Fruit fly (Drosophila melanogaster) ovary, adult (tissue): ENCODE results near the gene lab.

ENCODE experiments used
- CG17801 ChIP-seq: fragments of 200-800 bp; optimal IDR thresholded peaks from 2 replicates; lab custom pipeline; 2019; ENCODE audit warnings: missing biosample characterization, mild to moderate bottlenecking, missing genetic modification characterization, moderate library complexity; ENCODE audit not compliant: partially characterized antibody

lab gene

dm6 chr3R:6678480-6678879 lies at the start of gene lab:
Gene lab, minus strand, starts transcription at chr3R:6678590.
- no peak for TF ChIP-seq CG17801

dm6 chr3R:6726119-6726518 lies 47.7 kb upstream of the lab start:
- TF ChIP-seq CG17801 = no peak

dm6 chr3R:6723537-6724171 lies 45.3 kb upstream of the lab start:
- no peak for TF ChIP-seq CG17801

dm6 chr3R:6708858-6709257 lies 30.5 kb upstream of the lab start:
- no peak for TF ChIP-seq CG17801

- TF ChIP-seq CG17801 = no peak
These were observed 27.9 kb upstream of the lab start for dm6 chr3R:6706327-6706726.

dm6 chr3R:6703784-6704183 lies 25.4 kb upstream of the lab start, which contains the start of gene Ccp84Aa:
Gene Ccp84Aa, plus strand, starts transcription at chr3R:6704084.
- no peak for TF ChIP-seq CG17801

dm6 chr3R:6702777-6703176 lies 24.4 kb upstream of the lab start, which contains the start of gene Ccp84Ab:
Gene Ccp84Ab, minus strand, starts transcription at chr3R:6702877.
- no peak for TF ChIP-seq CG17801

dm6 chr3R:6696221-6696749 lies 17.9 kb upstream of the lab start, which contains the start of gene Ccp84Ac:
Gene Ccp84Ac, minus strand, starts transcription at chr3R:6696271.
- TF ChIP-seq CG17801 = no peak

dm6 chr3R:6692432-6692831 lies 14.0 kb upstream of the lab start, which contains the start of gene Ccp84Ad:
Gene Ccp84Ad, plus strand, starts transcription at chr3R:6692732.
- TF ChIP-seq CG17801 = no peak

- TF ChIP-seq CG17801 = no peak
These were observed 13.3 kb upstream of the lab start, which contains the start of gene Ccp84Ae for dm6 chr3R:6691658-6692057. Gene Ccp84Ae, minus strand, starts transcription at chr3R:6691758.

dm6 chr3R:6690139-6690538 lies 11.7 kb upstream of the lab start, which contains the start of gene Ccp84Af:
Gene Ccp84Af, minus strand, starts transcription at chr3R:6690239.
- TF ChIP-seq CG17801 = no peak

- TF ChIP-seq CG17801 = no peak
These were observed 9.8 kb upstream of the lab start for dm6 chr3R:6688160-6688559.

- TF ChIP-seq CG17801 = no peak
These were observed 8.8 kb upstream of the lab start for dm6 chr3R:6687219-6687618.

- TF ChIP-seq CG17801 = no peak
These were observed 8.0 kb upstream of the lab start, which contains the start of gene Ccp84Ag for dm6 chr3R:6686428-6686827. Gene Ccp84Ag, plus strand, starts transcription at chr3R:6686728.

dm6 chr3R:6684145-6684544 lies 5.8 kb upstream of the lab start, which contains the start of gene Edg84A:
Gene Edg84A, plus strand, starts transcription at chr3R:6684445.
- no peak for TF ChIP-seq CG17801

dm6 chr3R:6683671-6684070 lies 5.3 kb upstream of the lab start:
- TF ChIP-seq CG17801 = no peak

- TF ChIP-seq CG17801 = no peak
These were observed 4.7 kb upstream of the lab start for dm6 chr3R:6683135-6683534.

dm6 chr3R:6674548-6674947 lies 3.8 kb downstream of the lab start:
- TF ChIP-seq CG17801 = no peak
